Worm (Caenorhabditis elegans) whole organism, midembryonic: Measurements from ENCODE around the gene lgc-54.

Source experiments
- T22C8.4 ChIP-seq: fragments of 200-800 bp; sonication (Bioruptor generic); IDR thresholded peaks from 2 replicates; pipeline ENCODE4 v1.3.6; 2022; ENCODE audit warnings: missing genetic modification characterization, missing compliant biosample characterization
- flt-1 ChIP-seq: fragments of 200-800 bp; sonication (Bioruptor generic); IDR thresholded peaks from 2 replicates; pipeline ENCODE4 v1.3.6; 2022; ENCODE audit warnings: missing genetic modification characterization, missing compliant biosample characterization
- ztf-29 ChIP-seq: fragments of 200-800 bp; sonication (Bioruptor generic); IDR thresholded peaks from 2 replicates; pipeline ENCODE4 v1.3.6; 2022; ENCODE audit warnings: missing genetic modification reagents, missing genetic modification characterization, missing compliant biosample characterization

DNA sequence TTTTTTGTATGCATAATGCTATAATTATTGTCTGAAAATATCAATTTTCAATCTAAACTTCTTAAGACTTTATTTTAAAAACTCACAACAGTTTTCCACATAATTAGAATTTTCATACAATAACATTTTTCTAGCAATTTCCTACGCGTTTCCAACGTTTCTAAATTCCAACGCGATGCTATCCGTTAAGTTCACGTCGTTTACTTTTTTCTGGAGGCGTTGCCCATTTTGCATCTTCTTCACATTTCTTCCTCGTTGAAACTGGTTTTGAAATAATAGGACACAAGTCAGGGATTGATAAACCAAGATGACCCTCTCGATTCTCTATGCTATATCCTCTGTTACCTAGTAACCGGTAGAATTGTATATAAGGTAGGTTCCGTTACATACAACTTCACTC, 11.2 kb downstream of the lgc-54 start, which contains the start of the genes T15B7.14 and col-143:
- TF ChIP-seq T22C8.4 (GFP tag; lab: Robert Waterston, UW): no peak
- no peak for TF ChIP-seq ztf-29 (GFP tag; lab: Robert Waterston, UW)
- TF ChIP-seq flt-1 (GFP tag; lab: Robert Waterston, UW): no peak
